Worm (Caenorhabditis elegans) whole organism, L2 larva: ENCODE results near the gene F44E2.9.
A peak's percentile ranks its signal among the peaks of the same experiment; 100 is the strongest.

Source experiments
- C34F6.9 ChIP-seq: fragments of 150-350 bp; optimal IDR thresholded peaks from 2 replicates; lab custom pipeline; 2014; ENCODE audit warnings: missing biosample characterization, missing genetic modification characterization
- F13H6.1 ChIP-seq: sonication (generic microtip); optimal IDR thresholded peaks from 2 replicates; lab custom pipeline; 2016; ENCODE audit warnings: missing genetic modification characterization, missing compliant biosample characterization
- R02D3.7 ChIP-seq: fragments of 150-350 bp; optimal IDR thresholded peaks from 2 replicates; lab custom pipeline; 2014; ENCODE audit warnings: missing biosample characterization, missing genetic modification characterization
- Y55F3AM.14 ChIP-seq: fragments of 200-800 bp; sonication (Bioruptor generic); optimal IDR thresholded peaks from 2 replicates; lab custom pipeline; 2018; ENCODE audit warnings: mild to moderate bottlenecking, missing genetic modification characterization, missing compliant biosample characterization
- ZK546.5 ChIP-seq: sonication (generic microtip); optimal IDR thresholded peaks from 2 replicates; lab custom pipeline; 2017; ENCODE audit warnings: missing biosample characterization, missing genetic modification characterization
- alr-1 ChIP-seq: fragments of 150-350 bp; optimal IDR thresholded peaks from 2 replicates; lab custom pipeline; 2014; ENCODE audit warnings: missing biosample characterization, missing genetic modification characterization
- aly-2 ChIP-seq: fragments of 150-350 bp; optimal IDR thresholded peaks from 2 replicates; lab custom pipeline; 2014; ENCODE audit warnings: missing biosample characterization, missing genetic modification characterization
- ama-1 ChIP-seq: fragments of 150-350 bp; optimal IDR thresholded peaks from 2 replicates; lab custom pipeline; 2018; ENCODE audit warnings: inconsistent platforms
- blmp-1 ChIP-seq: sonication (generic microtip); optimal IDR thresholded peaks from 2 replicates; lab custom pipeline; 2017; ENCODE audit warnings: missing genetic modification characterization, mild to moderate bottlenecking, missing compliant biosample characterization, antibody characterized with exemption, moderate library complexity; ENCODE audit not compliant: insufficient read depth
- ceh-16 ChIP-seq: fragments of 150-350 bp; optimal IDR thresholded peaks from 2 replicates; lab custom pipeline; 2014; ENCODE audit warnings: missing biosample characterization, missing genetic modification characterization
- ceh-82 ChIP-seq: fragments of 150-350 bp; optimal IDR thresholded peaks from 2 replicates; lab custom pipeline; 2014; ENCODE audit warnings: missing biosample characterization, missing genetic modification characterization
- crh-2 ChIP-seq: sonication (generic microtip); optimal IDR thresholded peaks from 2 replicates; lab custom pipeline; 2017; ENCODE audit warnings: missing biosample characterization, missing genetic modification characterization
- dmd-4 ChIP-seq: sonication (generic microtip); optimal IDR thresholded peaks from 2 replicates; lab custom pipeline; 2017; ENCODE audit warnings: missing biosample characterization, missing genetic modification characterization
- egl-27 ChIP-seq: sonication (generic microtip); optimal IDR thresholded peaks from 3 replicates; lab custom pipeline; 2017; ENCODE audit warnings: missing biosample characterization, missing genetic modification reagents, missing genetic modification characterization
- elt-1 ChIP-seq: fragments of 150-350 bp; optimal IDR thresholded peaks from 2 replicates; lab custom pipeline; 2014; ENCODE audit warnings: missing biosample characterization, missing genetic modification characterization
- elt-3 ChIP-seq: sonication (generic microtip); optimal IDR thresholded peaks from 2 replicates; lab custom pipeline; 2017; ENCODE audit warnings: missing biosample characterization, missing genetic modification characterization
- fos-1 ChIP-seq: fragments of 150-350 bp; optimal IDR thresholded peaks from 2 replicates; lab custom pipeline; 2014; ENCODE audit warnings: missing biosample characterization, missing genetic modification characterization
- gmeb-1 ChIP-seq: fragments of 150-350 bp; optimal IDR thresholded peaks from 2 replicates; lab custom pipeline; 2014; ENCODE audit warnings: missing biosample characterization, missing genetic modification characterization
- lin-11 ChIP-seq: fragments of 150-350 bp; sonication (generic microtip); optimal IDR thresholded peaks from 2 replicates; lab custom pipeline; 2014; ENCODE audit warnings: missing biosample characterization, missing genetic modification characterization, inconsistent platforms, mixed read lengths
- lin-13 ChIP-seq: fragments of 150-350 bp; optimal IDR thresholded peaks from 2 replicates; lab custom pipeline; 2014; ENCODE audit warnings: missing biosample characterization, missing genetic modification reagents, missing genetic modification characterization
- lin-39 ChIP-seq: fragments of 150-350 bp; optimal IDR thresholded peaks from 2 replicates; lab custom pipeline; 2014; ENCODE audit warnings: missing biosample characterization, missing genetic modification reagents, missing genetic modification characterization
- lsy-2 ChIP-seq, 2 experiments: fragments of 150-350 bp in 1 of 2; sonication (generic microtip) in 1 of 2; optimal IDR thresholded peaks; 2 replicates each; lab custom pipeline; 2014 to 2017; ENCODE audit warnings: missing biosample characterization in 2 of 2, missing genetic modification characterization in 2 of 2
- mab-5 ChIP-seq: fragments of 150-350 bp; optimal IDR thresholded peaks from 2 replicates; lab custom pipeline; 2014; ENCODE audit warnings: missing biosample characterization, missing genetic modification characterization
- mbf-1 ChIP-seq: sonication (generic microtip); optimal IDR thresholded peaks from 2 replicates; lab custom pipeline; 2017; ENCODE audit warnings: missing biosample characterization, missing genetic modification characterization
- mdl-1 ChIP-seq, 2 experiments: fragments of 150-350 bp in 1 of 2; sonication (generic microtip) in 1 of 2; optimal IDR thresholded peaks; 2 replicates each; lab custom pipeline; 2017; ENCODE audit warnings: missing biosample characterization in 2 of 2, missing genetic modification characterization in 2 of 2
- nhr-10 ChIP-seq: sonication (generic microtip); optimal IDR thresholded peaks from 2 replicates; lab custom pipeline; 2017; ENCODE audit warnings: missing biosample characterization, missing genetic modification characterization
- nhr-11 ChIP-seq: fragments of 150-350 bp; optimal IDR thresholded peaks from 2 replicates; lab custom pipeline; 2014; ENCODE audit warnings: missing biosample characterization, missing genetic modification characterization
- nhr-12 ChIP-seq: fragments of 150-350 bp; optimal IDR thresholded peaks from 2 replicates; lab custom pipeline; 2014; ENCODE audit warnings: missing biosample characterization, missing genetic modification characterization
- nhr-129 ChIP-seq: fragments of 150-350 bp; optimal IDR thresholded peaks from 2 replicates; lab custom pipeline; 2014; ENCODE audit warnings: missing biosample characterization, missing genetic modification characterization
- nhr-21 ChIP-seq: fragments of 150-350 bp; optimal IDR thresholded peaks from 2 replicates; lab custom pipeline; 2014; ENCODE audit warnings: missing biosample characterization, missing genetic modification characterization
- nhr-23 ChIP-seq: fragments of 150-350 bp; optimal IDR thresholded peaks from 2 replicates; lab custom pipeline; 2014; ENCODE audit warnings: missing biosample characterization, missing genetic modification reagents, missing genetic modification characterization
- nhr-237 ChIP-seq: fragments of 150-350 bp; optimal IDR thresholded peaks from 2 replicates; lab custom pipeline; 2014; ENCODE audit warnings: missing biosample characterization, missing genetic modification characterization
- nhr-25 ChIP-seq: fragments of 150-350 bp; sonication (generic microtip); optimal IDR thresholded peaks from 3 replicates; lab custom pipeline; 2014; ENCODE audit warnings: missing biosample characterization, missing genetic modification characterization
- nhr-6 ChIP-seq: fragments of 150-350 bp; optimal IDR thresholded peaks from 2 replicates; lab custom pipeline; 2014; ENCODE audit warnings: missing biosample characterization, missing genetic modification characterization
- nhr-77 ChIP-seq: fragments of 150-350 bp; optimal IDR thresholded peaks from 2 replicates; lab custom pipeline; 2014; ENCODE audit warnings: missing biosample characterization, missing genetic modification characterization
- peb-1 ChIP-seq: fragments of 150-350 bp; optimal IDR thresholded peaks from 2 replicates; lab custom pipeline; 2014; ENCODE audit warnings: missing biosample characterization, missing genetic modification characterization
- sem-4 ChIP-seq: fragments of 150-350 bp; optimal IDR thresholded peaks from 2 replicates; lab custom pipeline; 2014; ENCODE audit warnings: missing biosample characterization, missing genetic modification reagents, missing genetic modification characterization
- skn-1 ChIP-seq: sonication (generic microtip); optimal IDR thresholded peaks from 2 replicates; lab custom pipeline; 2017; ENCODE audit warnings: missing biosample characterization, missing genetic modification characterization
- sma-3 ChIP-seq: sonication (generic microtip); optimal IDR thresholded peaks from 2 replicates; lab custom pipeline; 2016; ENCODE audit warnings: missing genetic modification reagents, missing genetic modification characterization, missing compliant biosample characterization
- sma-9 ChIP-seq, 2 experiments: fragments of 150-350 bp in 1 of 2; sonication (generic microtip) in 1 of 2; optimal IDR thresholded peaks; 2 replicates each; lab custom pipeline; 2014 to 2016; ENCODE audit warnings: missing genetic modification characterization in 2 of 2, mild to moderate bottlenecking in 1 of 2, missing biosample characterization in 1 of 2, missing compliant biosample characterization in 1 of 2, missing genetic modification reagents in 1 of 2, moderate library complexity in 1 of 2
- snpc-4 ChIP-seq: fragments of 150-350 bp; optimal IDR thresholded peaks from 2 replicates; lab custom pipeline; 2014; ENCODE audit warnings: missing biosample characterization, missing genetic modification characterization
- unc-39 ChIP-seq: fragments of 150-350 bp; optimal IDR thresholded peaks from 2 replicates; lab custom pipeline; 2014; ENCODE audit warnings: missing biosample characterization, missing genetic modification characterization
- unc-55 ChIP-seq: fragments of 150-350 bp; sonication (generic microtip); optimal IDR thresholded peaks from 3 replicates; lab custom pipeline; 2014; ENCODE audit warnings: missing biosample characterization, missing genetic modification reagents, missing genetic modification characterization
- unc-62 ChIP-seq: fragments of 150-350 bp; optimal IDR thresholded peaks from 2 replicates; lab custom pipeline; 2014; ENCODE audit warnings: missing biosample characterization, missing genetic modification reagents, missing genetic modification characterization
- zag-1 ChIP-seq: fragments of 150-350 bp; optimal IDR thresholded peaks from 2 replicates; lab custom pipeline; 2014; ENCODE audit warnings: missing biosample characterization, missing genetic modification characterization
- ztf-1 ChIP-seq: fragments of 200-800 bp; sonication (Bioruptor generic); conservative IDR thresholded peaks from 2 replicates; pipeline ENCODE4 v1.3.6; 2022; ENCODE audit warnings: missing genetic modification characterization, missing compliant biosample characterization
- ztf-11 ChIP-seq: sonication (generic microtip); optimal IDR thresholded peaks from 2 replicates; lab custom pipeline; 2017; ENCODE audit warnings: missing biosample characterization, missing genetic modification characterization
- ztf-4 ChIP-seq: fragments of 150-350 bp; optimal IDR thresholded peaks from 2 replicates; lab custom pipeline; 2014; ENCODE audit warnings: missing biosample characterization, missing genetic modification characterization

The F44E2.9 gene

DNA sequence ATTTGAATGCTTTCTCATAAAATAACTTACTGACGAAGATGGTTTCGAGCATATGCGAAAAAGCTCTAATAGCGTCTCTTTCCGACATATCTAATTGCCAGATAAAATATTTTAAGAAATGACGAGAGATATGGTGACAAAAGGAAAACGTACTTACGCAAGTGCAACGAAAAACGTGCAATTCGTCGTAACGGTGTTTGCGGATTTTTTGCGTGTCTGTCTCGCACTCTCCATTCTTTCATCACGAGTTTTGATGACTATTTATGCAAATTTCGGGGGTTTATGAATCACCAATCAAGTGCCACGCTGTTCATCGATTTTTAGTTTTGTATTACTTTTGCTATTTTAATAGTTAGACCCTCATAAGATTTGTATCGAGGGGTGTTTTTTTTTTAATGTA is 38.6 kb upstream of the F44E2.9 start, which contains the start of gene ZK637.14:
TSS of gene ZK637.14 (minus strand) at position 201 of the 400 bp plus-strand sequence.
- TF ChIP-seq unc-39 (tag; lab: Kevin White, UChicago) (no peak), nhr-237 (tag; lab: Kevin White, UChicago) (no peak), elt-3 (tag; lab: Kevin White, UChicago) (no peak), fos-1 (tag; lab: Kevin White, UChicago) (peak; percentile 95), sma-3 (GFP tag; lab: Kevin White, UChicago) (peak; percentile 16), snpc-4 (no peak), ceh-82 (tag; lab: Kevin White, UChicago) (no peak), aly-2 (tag; lab: Kevin White, UChicago) (no peak), skn-1 (tag; lab: Kevin White, UChicago) (peak; percentile 73), F13H6.1 (tag; lab: Kevin White, UChicago) (no peak), unc-62 (GFP tag; lab: Kevin White, UChicago) (no peak), ceh-16 (tag; lab: Kevin White, UChicago) (no peak), zag-1 (tag; lab: Kevin White, UChicago) (no peak), nhr-12 (tag; lab: Kevin White, UChicago) (no peak), egl-27 (tag; lab: Kevin White, UChicago) (no peak), lsy-2 (tag; optimal IDR thresholded peaks at IDR 0.05; lab: Kevin White, UChicago) (peak; percentile 45 to 76), nhr-77 (no peak), nhr-129 (tag; lab: Kevin White, UChicago) (peak; percentile 71), mbf-1 (tag; lab: Kevin White, UChicago) (no peak), C34F6.9 (peak; percentile 93), nhr-23 (tag; lab: Kevin White, UChicago) (no peak), blmp-1 (no peak), R02D3.7 (tag; lab: Kevin White, UChicago) (no peak), ZK546.5 (tag; lab: Kevin White, UChicago) (no peak), nhr-6 (peak; percentile 9), ztf-11 (tag; lab: Kevin White, UChicago) (no peak), elt-1 (no peak), alr-1 (no peak), lin-39 (tag; lab: Kevin White, UChicago) (no peak), sma-9 (GFP tag; optimal IDR thresholded peaks at IDR 0.05; lab: Kevin White, UChicago) (peak; percentile 15), sma-9 (tag; optimal IDR thresholded peaks at IDR 0.05; lab: Kevin White, UChicago) (no peak), unc-55 (GFP tag; lab: Kevin White, UChicago) (peak; percentile 61), ama-1 (lab: Kevin White, UChicago) (peak; percentile 2), lin-11 (tag; lab: Kevin White, UChicago) (peak; percentile 39), mab-5 (tag; lab: Kevin White, UChicago) (no peak), nhr-10 (tag; lab: Kevin White, UChicago) (no peak), ztf-4 (tag; lab: Kevin White, UChicago) (no peak), dmd-4 (tag; lab: Kevin White, UChicago) (no peak), lin-13 (GFP tag; lab: Kevin White, UChicago) (no peak), sem-4 (tag; lab: Kevin White, UChicago) (no peak), crh-2 (tag; lab: Kevin White, UChicago) (peak; percentile 89), mdl-1 (tag; optimal IDR thresholded peaks at IDR 0.05; lab: Kevin White, UChicago) (no peak), peb-1 (tag; lab: Kevin White, UChicago) (no peak), Y55F3AM.14 (GFP tag; lab: Kevin White, UChicago) (no peak), nhr-25 (peak; percentile 3), nhr-11 (no peak), nhr-21 (peak; percentile 23), ztf-1 (GFP tag; lab: Robert Waterston, UW) (no peak), gmeb-1 (tag; lab: Kevin White, UChicago) (peak; percentile 49)
